Fruit fly (Drosophila melanogaster) whole organism, embryonic: ENCODE results near the gene Cpr11B.

ENCODE experiments used
- B-H1 ChIP-seq: fragments of 200-800 bp; sonication (Bioruptor generic); IDR thresholded peaks from 3 replicates; pipeline ENCODE4 v1.3.6; 2022; ENCODE audit warnings: missing biosample characterization, missing genetic modification characterization
- Bgb ChIP-seq: fragments of 200-800 bp; sonication (Bioruptor generic); IDR thresholded peaks from 2 replicates; pipeline ENCODE4 v1.3.6; 2022; ENCODE audit warnings: missing biosample characterization, missing genetic modification characterization; ENCODE audit not compliant: partially characterized antibody
- Blimp-1 ChIP-seq: fragments of 200-800 bp; sonication (Bioruptor generic); optimal IDR thresholded peaks from 3 replicates; lab custom pipeline; 2018; ENCODE audit warnings: missing biosample characterization, missing genetic modification characterization, mild to moderate bottlenecking, moderate library complexity, missing genetic modification reagents
- CG10147 ChIP-seq: fragments of 200-800 bp; sonication (Bioruptor generic); optimal IDR thresholded peaks from 2 replicates; lab custom pipeline; 2019; ENCODE audit warnings: missing biosample characterization, mild to moderate bottlenecking, missing genetic modification characterization, moderate library complexity
- CG10431 ChIP-seq: fragments of 200-800 bp; sonication (Bioruptor generic); optimal IDR thresholded peaks from 3 replicates; lab custom pipeline; 2018; ENCODE audit warnings: missing biosample characterization, mild to moderate bottlenecking, missing genetic modification characterization
- CG11504 ChIP-seq: fragments of 200-800 bp; sonication (Bioruptor generic); optimal IDR thresholded peaks from 3 replicates; lab custom pipeline; 2019; ENCODE audit warnings: missing biosample characterization, mild to moderate bottlenecking, missing genetic modification characterization, moderate library complexity
- CG12391 ChIP-seq: fragments of 200-800 bp; sonication (Bioruptor generic); optimal IDR thresholded peaks from 3 replicates; lab custom pipeline; 2018; ENCODE audit warnings: missing biosample characterization, mild to moderate bottlenecking, missing genetic modification characterization, moderate library complexity
- CG12659 ChIP-seq: fragments of 200-800 bp; sonication (Bioruptor generic); optimal IDR thresholded peaks from 3 replicates; lab custom pipeline; 2017; ENCODE audit warnings: mild to moderate bottlenecking, missing biosample characterization, missing genetic modification reagents, missing genetic modification characterization
- CG13296 ChIP-seq: fragments of 200-800 bp; sonication (Bioruptor generic); optimal IDR thresholded peaks from 3 replicates; lab custom pipeline; 2018; ENCODE audit warnings: missing biosample characterization, mild to moderate bottlenecking, missing genetic modification characterization
- CG14441 ChIP-seq: fragments of 200-800 bp; sonication (Bioruptor generic); IDR thresholded peaks from 2 replicates; pipeline ENCODE4 v1.3.6; 2022; ENCODE audit warnings: missing biosample characterization, missing genetic modification characterization
- CG15514 ChIP-seq: fragments of 200-800 bp; sonication (Bioruptor generic); optimal IDR thresholded peaks from 3 replicates; lab custom pipeline; 2017; ENCODE audit warnings: missing biosample characterization, missing genetic modification characterization, mild to moderate bottlenecking, moderate library complexity, missing genetic modification reagents
- CG1602 ChIP-seq: fragments of 200-800 bp; sonication (Bioruptor generic); optimal IDR thresholded peaks from 3 replicates; lab custom pipeline; 2016; ENCODE audit warnings: missing biosample characterization, missing genetic modification characterization
- CG1647 ChIP-seq: fragments of 200-800 bp; sonication (Bioruptor generic); optimal IDR thresholded peaks from 3 replicates; lab custom pipeline; 2016; ENCODE audit warnings: missing biosample characterization, missing genetic modification characterization
- CG17328 ChIP-seq: fragments of 200-800 bp; sonication (Bioruptor generic); IDR thresholded peaks from 2 replicates; pipeline ENCODE4 v1.3.6; 2022; ENCODE audit warnings: missing biosample characterization, missing genetic modification characterization
- CG17612 ChIP-seq: fragments of 200-800 bp; sonication (Bioruptor generic); IDR thresholded peaks from 2 replicates; pipeline ENCODE4 v1.3.6; 2022; ENCODE audit warnings: missing biosample characterization, missing genetic modification characterization
- CG2712 ChIP-seq: fragments of 200-800 bp; optimal IDR thresholded peaks from 3 replicates; lab custom pipeline; 2019; ENCODE audit warnings: missing biosample characterization, mild to moderate bottlenecking, missing genetic modification characterization, moderate library complexity
- CG30020 ChIP-seq: fragments of 200-800 bp; optimal IDR thresholded peaks from 2 replicates; lab custom pipeline; 2019; ENCODE audit warnings: missing biosample characterization, mild to moderate bottlenecking, missing genetic modification characterization, moderate library complexity
- CG7745 ChIP-seq: fragments of 200-800 bp; sonication (Bioruptor generic); optimal IDR thresholded peaks from 2 replicates; lab custom pipeline; 2018; ENCODE audit warnings: missing biosample characterization, mild to moderate bottlenecking, missing genetic modification characterization, moderate library complexity
- CG8478 ChIP-seq: fragments of >200 bp; optimal IDR thresholded peaks from 2 replicates; lab custom pipeline; 2018
- CG9932 ChIP-seq: fragments of 200-800 bp; sonication (Bioruptor generic); IDR thresholded peaks from 2 replicates; pipeline ENCODE4 v1.3.6; 2022; ENCODE audit warnings: missing biosample characterization, missing genetic modification characterization
- Dp ChIP-seq: fragments of 200-800 bp; sonication (Bioruptor generic); optimal IDR thresholded peaks from 2 replicates; lab custom pipeline; 2018; ENCODE audit warnings: missing biosample characterization, mild to moderate bottlenecking, missing genetic modification characterization, moderate library complexity
- HmgZ ChIP-seq: fragments of 200-800 bp; sonication (Bioruptor generic); optimal IDR thresholded peaks from 2 replicates; lab custom pipeline; 2018; ENCODE audit warnings: missing biosample characterization, mild to moderate bottlenecking, missing genetic modification characterization
- Hr51 ChIP-seq, 2 experiments: fragments of 200-800 bp; sonication (Bioruptor generic); optimal IDR thresholded peaks; 2 replicates in 1 of 2; 3 replicates in 1 of 2; lab custom pipeline; 2016 to 2018; ENCODE audit warnings: missing biosample characterization in 2 of 2, missing genetic modification characterization in 2 of 2, mild to moderate bottlenecking in 1 of 2, moderate library complexity in 1 of 2
- MBD-R2 ChIP-seq: fragments of 200-800 bp; sonication (Bioruptor generic); IDR thresholded peaks from 2 replicates; pipeline ENCODE4 v1.3.6; 2022; ENCODE audit warnings: missing biosample characterization, missing genetic modification characterization
- Sry-δ ChIP-seq: fragments of 200-800 bp; sonication (Bioruptor generic); optimal IDR thresholded peaks from 2 replicates; lab custom pipeline; 2016; ENCODE audit warnings: missing biosample characterization, missing genetic modification characterization
- Stat92E ChIP-seq, 3 experiments: fragments of >200 bp in 2 of 3; fragments of 200-800 bp in 1 of 3; sonication (Bioruptor generic) in 1 of 3; optimal IDR thresholded peaks; 2 replicates each; lab custom pipeline; 2017 to 2019; ENCODE audit warnings: missing biosample characterization in 3 of 3, missing genetic modification characterization in 3 of 3, mild to moderate bottlenecking in 1 of 3, moderate library complexity in 1 of 3
- chn ChIP-seq: fragments of 200-800 bp; sonication (Bioruptor generic); optimal IDR thresholded peaks from 2 replicates; lab custom pipeline; 2016; ENCODE audit warnings: missing biosample characterization, missing genetic modification characterization
- croc ChIP-seq: fragments of 200-800 bp; sonication (Bioruptor generic); conservative IDR thresholded peaks from 3 replicates; pipeline ENCODE4 v1.3.6; 2022; ENCODE audit warnings: missing biosample characterization, missing genetic modification characterization
- dpn ChIP-seq, 2 experiments: fragments of 200-800 bp; sonication (Bioruptor generic); optimal IDR thresholded peaks; 3 replicates each; lab custom pipeline; 2016; ENCODE audit warnings: missing biosample characterization in 2 of 2, missing genetic modification characterization in 2 of 2
- eyg ChIP-seq: fragments of 200-800 bp; sonication (Bioruptor generic); optimal IDR thresholded peaks from 3 replicates; lab custom pipeline; 2016; ENCODE audit warnings: missing biosample characterization, missing genetic modification characterization
- grn ChIP-seq: fragments of 200-800 bp; sonication (Bioruptor generic); optimal IDR thresholded peaks from 3 replicates; lab custom pipeline; 2017; ENCODE audit warnings: missing biosample characterization, missing genetic modification characterization
- h ChIP-seq: fragments of >200 bp; optimal IDR thresholded peaks from 2 replicates; lab custom pipeline; 2017
- hb ChIP-seq: fragments of 200-800 bp; sonication (Bioruptor generic); IDR thresholded peaks from 3 replicates; pipeline ENCODE4 v1.3.6; 2022; ENCODE audit warnings: missing biosample characterization, missing genetic modification characterization; ENCODE audit not compliant: partially characterized antibody
- knrl ChIP-seq: fragments of 200-800 bp; sonication (Bioruptor generic); IDR thresholded peaks from 3 replicates; pipeline ENCODE4 v1.3.6; 2022; ENCODE audit warnings: missing biosample characterization, missing genetic modification characterization; ENCODE audit not compliant: partially characterized antibody
- lov ChIP-seq, 2 experiments: fragments of 200-800 bp in 1 of 2; fragments of >200 bp in 1 of 2; sonication (Bioruptor generic) in 1 of 2; IDR thresholded peaks in 1 of 2; optimal IDR thresholded peaks in 1 of 2; 2 replicates in 1 of 2; 3 replicates in 1 of 2; pipeline versions ENCODE4 v1.3.6 to Lab custom; 2017 to 2022; ENCODE audit warnings: missing biosample characterization in 1 of 2, missing genetic modification characterization in 1 of 2
- pan ChIP-seq, 4 experiments: fragments of >200 bp in 3 of 4; fragments of 200-800 bp in 1 of 4; sonication (Bioruptor generic) in 1 of 4; optimal IDR thresholded peaks in 3 of 4; IDR thresholded peaks in 1 of 4; 2 replicates each; pipeline versions ENCODE4 v1.3.6 to Lab custom; 2017 to 2022; ENCODE audit warnings: missing biosample characterization in 2 of 4, missing genetic modification characterization in 2 of 4, mixed read lengths in 1 of 4
- pros ChIP-seq: fragments of 200-800 bp; sonication (Bioruptor generic); optimal IDR thresholded peaks from 3 replicates; lab custom pipeline; 2019; ENCODE audit warnings: missing biosample characterization, mild to moderate bottlenecking, missing genetic modification characterization, moderate library complexity
- pzg ChIP-seq: fragments of 200-800 bp; sonication (Bioruptor generic); optimal IDR thresholded peaks from 3 replicates; lab custom pipeline; 2018; ENCODE audit warnings: missing biosample characterization, mild to moderate bottlenecking, missing genetic modification characterization, moderate library complexity
- sc ChIP-seq, 3 experiments: fragments of >200 bp in 2 of 3; fragments of 200-800 bp in 1 of 3; sonication (Bioruptor generic) in 1 of 3; optimal IDR thresholded peaks; 2 replicates in 2 of 3; 3 replicates in 1 of 3; lab custom pipeline; 2017; ENCODE audit warnings: mild to moderate bottlenecking in 1 of 3, missing biosample characterization in 1 of 3, missing genetic modification characterization in 1 of 3, missing genetic modification reagents in 1 of 3
- sens ChIP-seq: fragments of 200-800 bp; sonication (Bioruptor generic); peaks from one replicate; lab custom pipeline; 2016; ENCODE audit warnings: missing biosample characterization, missing genetic modification characterization
- slou ChIP-seq: fragments of 200-800 bp; sonication (Bioruptor generic); optimal IDR thresholded peaks from 3 replicates; lab custom pipeline; 2016; ENCODE audit warnings: missing biosample characterization, missing genetic modification characterization
- sob ChIP-seq: fragments of 200-800 bp; sonication (Bioruptor generic); IDR thresholded peaks from 2 replicates; pipeline ENCODE4 v1.3.6; 2022; ENCODE audit warnings: missing biosample characterization, missing genetic modification characterization
- tx ChIP-seq: fragments of 200-800 bp; sonication (Bioruptor generic); optimal IDR thresholded peaks from 2 replicates; lab custom pipeline; 2016; ENCODE audit warnings: missing biosample characterization, missing genetic modification characterization
- unc-4 ChIP-seq: fragments of 200-800 bp; sonication (Bioruptor generic); IDR thresholded peaks from 2 replicates; pipeline ENCODE4 v1.3.6; 2022; ENCODE audit warnings: missing biosample characterization, missing genetic modification characterization; ENCODE audit not compliant: partially characterized antibody
- unpg ChIP-seq: fragments of 200-800 bp; sonication (Bioruptor generic); optimal IDR thresholded peaks from 3 replicates; lab custom pipeline; 2018; ENCODE audit warnings: missing biosample characterization, mild to moderate bottlenecking, missing genetic modification characterization, moderate library complexity
- vnd ChIP-seq: fragments of 200-800 bp; sonication (Bioruptor generic); IDR thresholded peaks from 3 replicates; pipeline ENCODE4 v1.3.6; 2022; ENCODE audit warnings: missing biosample characterization, missing genetic modification characterization; ENCODE audit not compliant: partially characterized antibody
- vvl ChIP-seq: fragments of 200-800 bp; sonication (Bioruptor generic); IDR thresholded peaks from 2 replicates; pipeline ENCODE4 v1.3.6; 2022; ENCODE audit warnings: missing biosample characterization, missing genetic modification characterization
- wor ChIP-seq: fragments of 200-800 bp; sonication (Bioruptor generic); IDR thresholded peaks from 2 replicates; pipeline ENCODE4 v1.3.6; 2022; ENCODE audit warnings: missing biosample characterization, missing genetic modification characterization
- zen ChIP-seq: fragments of 200-800 bp; sonication (Bioruptor generic); optimal IDR thresholded peaks from 3 replicates; lab custom pipeline; 2018; ENCODE audit warnings: missing biosample characterization, mild to moderate bottlenecking, missing genetic modification characterization, moderate library complexity

Cpr11B gene

DNA sequence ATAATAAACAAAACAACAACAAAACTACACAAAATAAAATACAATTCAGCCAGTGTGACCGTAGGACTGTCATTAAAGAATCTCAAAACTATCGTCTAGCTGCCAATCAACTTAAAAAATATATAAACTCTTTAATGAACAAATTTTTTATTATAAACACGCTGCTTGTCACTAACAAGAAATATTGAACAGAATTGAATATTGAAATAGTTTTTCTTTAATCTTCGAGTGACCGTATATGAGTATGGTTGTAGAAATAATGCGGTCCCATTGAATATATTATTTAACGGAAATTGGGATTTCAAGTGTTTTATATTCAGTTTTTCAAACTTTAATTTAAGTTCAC is 39.2 kb downstream of the Cpr11B start, which contains the start of gene LIMK1:
TSS of gene LIMK1 (minus strand) at position 73 of the 346 bp plus-strand sequence.
- TF ChIP-seq CG30020, result peak; percentile 36
- no peak for TF ChIP-seq pros (GFP tag; lab: Kevin White, UChicago)
- TF ChIP-seq HmgZ (tag; lab: Kevin White, UChicago), result no peak
- TF ChIP-seq Stat92E (GFP tag; optimal IDR thresholded peaks at IDR 0.05; lab: Kevin White, UChicago), result peak in 1 of 3 experiments; percentile 12
- TF ChIP-seq sens (GFP tag; lab: Kevin White, UChicago), result peak; percentile 52
- peak; percentile 48 for TF ChIP-seq CG12391 (tag; lab: Kevin White, UChicago)
- TF ChIP-seq Sry-δ, result peak; percentile 55
- TF ChIP-seq hb, result no peak
- no peak for TF ChIP-seq pan (optimal IDR thresholded peaks at IDR 0.05; lab: Kevin White, UChicago)
- TF ChIP-seq pan (GFP tag; optimal IDR thresholded peaks at IDR 0.05 in 1 of 2, IDR thresholded peaks at IDR 0.05 in 1 of 2), result no peak
- TF ChIP-seq CG2712, result peak; percentile 34
- TF ChIP-seq grn (GFP tag; lab: Kevin White, UChicago), result no peak
- TF ChIP-seq CG7745 (tag; lab: Kevin White, UChicago), result no peak
- TF ChIP-seq CG13296 (GFP tag; lab: Kevin White, UChicago), result no peak
- TF ChIP-seq Hr51 (GFP tag; optimal IDR thresholded peaks at IDR 0.05; lab: Kevin White, UChicago), result no peak
- TF ChIP-seq CG1647 (GFP tag; lab: Kevin White, UChicago), result no peak
- no peak for TF ChIP-seq chn
- TF ChIP-seq CG10431 (GFP tag; lab: Kevin White, UChicago), result no peak
- TF ChIP-seq CG15514 (GFP tag; lab: Kevin White, UChicago), result peak; percentile 28
- TF ChIP-seq CG17612, result no peak
- peak; percentile 49; the same call in 1 of the 2 replicates for TF ChIP-seq Bgb (GFP tag; lab: Robert Waterston, UW)
- no peak for TF ChIP-seq B-H1 (GFP tag; lab: Robert Waterston, UW)
- peak; percentile 43 for TF ChIP-seq CG12659 (GFP tag; lab: Kevin White, UChicago)
- TF ChIP-seq dpn (GFP tag; optimal IDR thresholded peaks at IDR 0.05; lab: Kevin White, UChicago), result no peak
- TF ChIP-seq CG11504 (tag; lab: Kevin White, UChicago), result peak; percentile 11
- no peak for TF ChIP-seq h (lab: Kevin White, UChicago)
- no peak for TF ChIP-seq tx (GFP tag; lab: Kevin White, UChicago)
- no peak for TF ChIP-seq sc (optimal IDR thresholded peaks at IDR 0.05; lab: Kevin White, UChicago)
- TF ChIP-seq sc (GFP tag; optimal IDR thresholded peaks at IDR 0.05; lab: Kevin White, UChicago), result no peak
- TF ChIP-seq Dp (GFP tag; lab: Kevin White, UChicago), result peak; percentile 28
- TF ChIP-seq unpg, result no peak
- TF ChIP-seq vvl (GFP tag; lab: Robert Waterston, UW), result peak; percentile 40; the same call in 1 of the 2 replicates
- TF ChIP-seq CG1602 (GFP tag; lab: Kevin White, UChicago), result no peak
- no peak for TF ChIP-seq CG14441 (GFP tag; lab: Robert Waterston, UW)
- TF ChIP-seq MBD-R2, result peak; percentile 28; the same call in 1 of the 2 replicates
- no peak for TF ChIP-seq eyg (GFP tag; lab: Kevin White, UChicago)
- TF ChIP-seq croc, result no peak
- no peak for TF ChIP-seq vnd (GFP tag; lab: Robert Waterston, UW)
- TF ChIP-seq Blimp-1, result no peak
- no peak for TF ChIP-seq CG9932 (GFP tag; lab: Robert Waterston, UW)
- peak; percentile 5 for TF ChIP-seq CG10147 (GFP tag; lab: Kevin White, UChicago)
- peak; percentile 73 for TF ChIP-seq unc-4 (GFP tag; lab: Robert Waterston, UW)
- peak; percentile 56 for TF ChIP-seq pzg (GFP tag; lab: Kevin White, UChicago)
- no peak for TF ChIP-seq lov (optimal IDR thresholded peaks at IDR 0.05; lab: Kevin White, UChicago)
- TF ChIP-seq lov (GFP tag; IDR thresholded peaks at IDR 0.05; lab: Robert Waterston, UW), result no peak
- TF ChIP-seq wor (GFP tag; lab: Robert Waterston, UW), result no peak
- TF ChIP-seq knrl, result peak; percentile 51
- TF ChIP-seq CG17328, result no peak
- TF ChIP-seq zen (tag; lab: Kevin White, UChicago), result peak; percentile 6
- TF ChIP-seq CG8478 (lab: Kevin White, UChicago), result no peak
- TF ChIP-seq slou (GFP tag; lab: Kevin White, UChicago), result no peak
- no peak for TF ChIP-seq sob (GFP tag; lab: Robert Waterston, UW)
